Fruit fly (Drosophila melanogaster): ENCODE results near the gene Cralbp.

dm6 chr3L:5764922-5765843 lies 21.3 kb downstream of the Cralbp start, which contains the start of gene CG10576:
- TF ChIP-seq CG8478 (optimal IDR thresholded peaks at IDR 0.05) (no peak), CTCF (optimal IDR thresholded peaks at IDR 0.05) (peak; percentile 30 to 59)

Data from S2 (cell line).